Worm (Caenorhabditis elegans): Measurements from ENCODE around the gene Y38E10A.28.
A peak's percentile ranks its signal among the peaks of the same experiment; 100 is the strongest.

The Y38E10A.28 gene

DNA sequence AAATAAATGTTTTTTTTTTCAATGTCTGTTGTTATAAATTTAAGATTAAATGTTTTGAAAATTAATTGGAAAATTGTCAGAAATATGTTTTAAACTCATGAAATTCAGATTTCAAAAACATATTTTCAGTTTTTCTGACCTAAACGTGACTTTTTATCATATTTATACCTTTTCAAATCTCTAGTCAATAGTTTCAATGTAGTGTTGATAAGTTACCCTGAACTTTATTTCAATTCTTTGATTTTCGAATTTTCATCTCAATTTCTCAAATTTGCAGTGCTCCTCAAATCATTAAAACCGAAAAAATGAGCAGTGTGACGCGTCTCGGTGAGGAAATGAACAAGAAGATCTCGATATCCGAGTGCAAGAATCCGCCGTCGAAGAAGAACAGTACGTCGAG, 25.0 kb downstream of the Y38E10A.28 start, which contains the start of gene rgs-4:
Gene rgs-4, plus strand, starts transcription at position 301 of the 400 bp plus-strand sequence.
- TF ChIP-seq hnd-1 (tag; optimal IDR thresholded peaks at IDR 0.05) (no peak), tbx-11 (GFP tag; IDR thresholded peaks at IDR 0.05) (no peak), hmbx-1 (tag; optimal IDR thresholded peaks at IDR 0.05) (no peak), tra-4 (tag; optimal IDR thresholded peaks at IDR 0.05) (no peak)

DNA sequence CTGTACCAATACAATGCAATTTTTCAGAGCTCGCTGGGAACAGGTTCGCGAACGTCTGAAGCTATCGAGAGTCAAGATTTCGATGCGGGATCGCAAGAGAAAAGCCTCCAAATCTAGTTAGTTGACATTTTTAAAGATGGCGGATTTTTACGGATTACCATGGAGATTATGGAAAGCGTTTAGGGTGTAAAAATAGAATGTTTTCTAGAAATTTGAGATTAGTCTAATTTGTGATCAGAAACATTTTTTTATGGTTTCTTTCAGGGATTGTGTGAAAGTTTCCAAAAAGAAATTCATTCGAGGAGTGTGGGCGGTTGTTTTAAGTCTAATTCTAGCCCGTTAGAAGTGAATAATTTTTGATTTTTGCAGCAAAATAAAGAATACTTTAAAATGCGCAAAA, 26.3 kb downstream of the Y38E10A.28 start:
- TF ChIP-seq hnd-1 (tag; optimal IDR thresholded peaks at IDR 0.05) (no peak), ets-7 (tag; optimal IDR thresholded peaks at IDR 0.05) (no peak), tra-4 (tag; optimal IDR thresholded peaks at IDR 0.05) (no peak), B0310.2 (tag; optimal IDR thresholded peaks at IDR 0.05) (no peak), hmbx-1 (tag; optimal IDR thresholded peaks at IDR 0.05) (no peak), ceh-36 (tag; optimal IDR thresholded peaks at IDR 0.05) (no peak), aly-1 (tag; optimal IDR thresholded peaks at IDR 0.05) (no peak), scrt-1 (GFP tag; IDR thresholded peaks at IDR 0.05) (no peak), ceh-13 (GFP tag; optimal IDR thresholded peaks at IDR 0.05) (no peak), flt-1 (GFP tag; IDR thresholded peaks at IDR 0.05) (no peak), hmg-4 (GFP tag; optimal IDR thresholded peaks at IDR 0.05) (no peak), tbx-11 (GFP tag; IDR thresholded peaks at IDR 0.05) (no peak), tbx-37 (GFP tag; conservative IDR thresholded peaks at IDR 0.05) (no peak), pes-1 (GFP tag; IDR thresholded peaks at IDR 0.05) (no peak), F13C5.2 (tag; optimal IDR thresholded peaks at IDR 0.05) (no peak), ama-1 (optimal IDR thresholded peaks at IDR 0.05) (no peak)

DNA sequence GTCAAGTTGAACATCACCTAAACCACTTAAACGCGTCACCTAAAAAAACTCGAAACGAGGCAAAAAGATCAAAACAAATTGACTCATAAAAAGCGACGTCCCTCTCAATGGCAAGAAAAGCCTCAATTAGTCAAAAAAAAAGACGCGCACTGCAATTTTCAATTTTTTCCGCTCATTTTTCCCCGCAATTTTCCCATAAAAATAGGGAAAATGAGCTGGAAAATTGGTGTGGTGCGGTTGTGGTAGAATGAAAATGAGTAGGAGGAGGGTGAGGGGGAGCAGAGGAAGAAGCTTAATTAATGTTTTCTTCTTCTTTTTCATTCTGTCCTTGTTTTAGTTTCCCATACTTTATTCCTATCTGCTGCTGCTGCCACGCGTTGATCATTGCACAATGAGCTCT, 28.1 kb downstream of the Y38E10A.28 start:
- TF ChIP-seq tra-4 (tag; optimal IDR thresholded peaks at IDR 0.05) = no peak
- no peak for TF ChIP-seq ama-1 (optimal IDR thresholded peaks at IDR 0.05)
- TF ChIP-seq hmg-4 (GFP tag; optimal IDR thresholded peaks at IDR 0.05) = no peak
- TF ChIP-seq hmbx-1 (tag; optimal IDR thresholded peaks at IDR 0.05) = no peak
- TF ChIP-seq ets-7 (tag; optimal IDR thresholded peaks at IDR 0.05) = no peak
- TF ChIP-seq sea-1 (GFP tag; conservative IDR thresholded peaks at IDR 0.05) = no peak
- TF ChIP-seq aly-1 (tag; optimal IDR thresholded peaks at IDR 0.05) = no peak
- no peak for TF ChIP-seq B0310.2 (tag; optimal IDR thresholded peaks at IDR 0.05)
- TF ChIP-seq tbx-11 (GFP tag; IDR thresholded peaks at IDR 0.05) = no peak
- no peak for TF ChIP-seq pes-1 (GFP tag; IDR thresholded peaks at IDR 0.05)
- TF ChIP-seq ceh-13 (GFP tag; optimal IDR thresholded peaks at IDR 0.05) = no peak

- TF ChIP-seq ceh-36 (tag; optimal IDR thresholded peaks at IDR 0.05) = no peak
- TF ChIP-seq ama-1 (optimal IDR thresholded peaks at IDR 0.05) = no peak
- no peak for TF ChIP-seq B0310.2 (tag; optimal IDR thresholded peaks at IDR 0.05)
- TF ChIP-seq flt-1 (GFP tag; IDR thresholded peaks at IDR 0.05) = no peak
- no peak for TF ChIP-seq scrt-1 (GFP tag; IDR thresholded peaks at IDR 0.05)
- no peak for TF ChIP-seq F13C5.2 (tag; optimal IDR thresholded peaks at IDR 0.05)
- no peak for TF ChIP-seq hmbx-1 (tag; optimal IDR thresholded peaks at IDR 0.05)
- TF ChIP-seq aly-1 (tag; optimal IDR thresholded peaks at IDR 0.05) = no peak
- no peak for TF ChIP-seq ets-7 (tag; optimal IDR thresholded peaks at IDR 0.05)
- TF ChIP-seq sea-1 (GFP tag; conservative IDR thresholded peaks at IDR 0.05) = no peak
- TF ChIP-seq ceh-13 (GFP tag; optimal IDR thresholded peaks at IDR 0.05) = no peak
- TF ChIP-seq hmg-4 (GFP tag; optimal IDR thresholded peaks at IDR 0.05) = no peak
- no peak for TF ChIP-seq hnd-1 (tag; optimal IDR thresholded peaks at IDR 0.05)
- no peak for TF ChIP-seq tbx-37 (GFP tag; conservative IDR thresholded peaks at IDR 0.05)
Measured at ce11 chrII:12658409-12658808, 28.9 kb downstream of the Y38E10A.28 start.

ce11 chrII:12659676-12660371, 30.3 kb downstream of the Y38E10A.28 start:
- TF ChIP-seq hnd-1 (tag; optimal IDR thresholded peaks at IDR 0.05) (no peak), tbx-37 (GFP tag; conservative IDR thresholded peaks at IDR 0.05) (no peak), ceh-36 (tag; optimal IDR thresholded peaks at IDR 0.05) (peak; percentile 87), hmg-4 (GFP tag; optimal IDR thresholded peaks at IDR 0.05) (no peak)

- TF ChIP-seq scrt-1 (GFP tag; IDR thresholded peaks at IDR 0.05) (no peak), flt-1 (GFP tag; IDR thresholded peaks at IDR 0.05) (no peak), pes-1 (GFP tag; IDR thresholded peaks at IDR 0.05) (no peak), B0310.2 (tag; optimal IDR thresholded peaks at IDR 0.05) (no peak), F13C5.2 (tag; optimal IDR thresholded peaks at IDR 0.05) (no peak), hnd-1 (tag; optimal IDR thresholded peaks at IDR 0.05) (no peak), aly-1 (tag; optimal IDR thresholded peaks at IDR 0.05) (no peak), tbx-37 (GFP tag; conservative IDR thresholded peaks at IDR 0.05) (no peak), ceh-13 (GFP tag; optimal IDR thresholded peaks at IDR 0.05) (no peak), tbx-11 (GFP tag; IDR thresholded peaks at IDR 0.05) (no peak), hmbx-1 (tag; optimal IDR thresholded peaks at IDR 0.05) (no peak), tra-4 (tag; optimal IDR thresholded peaks at IDR 0.05) (no peak), hmg-4 (GFP tag; optimal IDR thresholded peaks at IDR 0.05) (no peak), sea-1 (GFP tag; conservative IDR thresholded peaks at IDR 0.05) (no peak), ets-7 (tag; optimal IDR thresholded peaks at IDR 0.05) (no peak), ceh-36 (tag; optimal IDR thresholded peaks at IDR 0.05) (no peak), ama-1 (optimal IDR thresholded peaks at IDR 0.05) (no peak)
Measured at ce11 chrII:12661930-12662329, 32.4 kb downstream of the Y38E10A.28 start.

- no peak for TF ChIP-seq aly-1 (tag; optimal IDR thresholded peaks at IDR 0.05)
- TF ChIP-seq tra-4 (tag; optimal IDR thresholded peaks at IDR 0.05) = no peak
- no peak for TF ChIP-seq tbx-11 (GFP tag; IDR thresholded peaks at IDR 0.05)
- TF ChIP-seq hnd-1 (tag; optimal IDR thresholded peaks at IDR 0.05) = no peak
- TF ChIP-seq hmg-4 (GFP tag; optimal IDR thresholded peaks at IDR 0.05) = no peak
- TF ChIP-seq ceh-36 (tag; optimal IDR thresholded peaks at IDR 0.05) = no peak
- TF ChIP-seq ceh-13 (GFP tag; optimal IDR thresholded peaks at IDR 0.05) = no peak
- TF ChIP-seq ama-1 (optimal IDR thresholded peaks at IDR 0.05) = no peak
- TF ChIP-seq B0310.2 (tag; optimal IDR thresholded peaks at IDR 0.05) = no peak
Measured at ce11 chrII:12665019-12665418, 35.5 kb downstream of the Y38E10A.28 start.

DNA sequence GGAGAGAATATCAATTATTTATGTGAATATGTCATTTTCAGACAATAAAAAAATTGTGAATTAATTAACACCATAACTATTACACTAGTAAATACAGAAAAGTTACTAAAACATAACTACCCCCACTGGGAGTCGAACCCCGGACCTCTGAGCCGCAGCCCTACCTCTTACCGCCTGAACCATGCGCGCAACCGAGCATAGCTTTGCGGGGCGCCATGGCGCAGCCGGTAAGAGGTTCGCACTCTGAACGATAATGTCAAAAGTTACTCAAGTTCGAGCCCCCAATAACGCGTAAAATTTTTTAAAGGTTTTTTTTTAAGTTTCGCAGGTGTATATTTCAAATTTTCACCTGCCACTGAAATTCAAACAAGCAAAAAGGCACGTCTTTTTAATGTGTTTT, 36.6 kb downstream of the Y38E10A.28 start:
- no peak for TF ChIP-seq hnd-1 (tag; optimal IDR thresholded peaks at IDR 0.05)

Data from whole organism, early embryonic.